Worm (Caenorhabditis elegans) whole organism, mixed stage, embryonic: ENCODE results near the gene hsp-1.
"Not testable (repeated sequence)": the region's sequence is repeated elsewhere in the genome, so short reads cannot be mapped to it uniquely, and the experiment has no call there.

Experiments
- blmp-1 ChIP-seq: fragments of 150-350 bp; optimal IDR thresholded peaks from 2 replicates; lab custom pipeline; 2014; ENCODE audit warnings: missing biosample characterization, missing genetic modification characterization
- unc-62 ChIP-seq: fragments of 150-350 bp; optimal IDR thresholded peaks from 2 replicates; lab custom pipeline; 2014; ENCODE audit warnings: missing biosample characterization, missing genetic modification reagents, missing genetic modification characterization
- ztf-11 ChIP-seq: fragments of 150-350 bp; optimal IDR thresholded peaks from 2 replicates; lab custom pipeline; 2014; ENCODE audit warnings: missing biosample characterization, missing genetic modification characterization

DNA sequence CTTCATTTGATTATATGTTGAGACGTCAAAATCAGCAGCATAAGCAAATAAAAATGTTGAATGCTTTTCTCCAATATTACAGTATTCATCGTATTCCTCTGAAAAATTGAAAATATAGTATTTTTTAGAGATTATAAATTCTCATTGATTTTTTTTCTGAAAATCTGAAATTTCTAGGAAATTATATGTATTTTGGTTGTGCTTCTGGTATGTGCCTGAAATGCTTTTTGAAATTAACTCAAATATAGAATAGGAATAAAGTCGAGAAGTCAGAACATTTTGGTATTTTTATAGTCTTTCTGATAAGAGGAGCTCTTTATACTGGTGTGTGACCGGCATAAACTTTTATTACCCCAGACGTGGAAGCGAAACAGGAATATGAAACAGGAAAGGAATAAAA, 28.5 kb downstream of the hsp-1 start, which contains the start of gene T28F3.8:
- not testable (repeated sequence) for TF ChIP-seq blmp-1 (tag; lab: Kevin White, UChicago); ztf-11; unc-62 (GFP tag; lab: Kevin White, UChicago)
